Fruit fly (Drosophila melanogaster) whole organism, prepupa: ENCODE data around the gene fh.

Source experiments
- CG11902 ChIP-seq: fragments of 200-800 bp; sonication (Bioruptor generic); optimal IDR thresholded peaks from 3 replicates; lab custom pipeline; 2016; ENCODE audit warnings: missing biosample characterization, missing genetic modification characterization
- OdsH ChIP-seq: fragments of 200-800 bp; sonication (Bioruptor generic); optimal IDR thresholded peaks from 3 replicates; lab custom pipeline; 2016; ENCODE audit warnings: missing biosample characterization, missing genetic modification characterization
- svp ChIP-seq: fragments of 200-800 bp; sonication (Bioruptor generic); peaks from one replicate; lab custom pipeline; 2016; ENCODE audit warnings: missing biosample characterization, missing genetic modification characterization

- TF ChIP-seq CG11902 = no peak
- no peak for TF ChIP-seq svp (GFP tag; lab: Kevin White, UChicago)
- TF ChIP-seq OdsH (GFP tag; lab: Kevin White, UChicago) = no peak
Observed at dm6 chrX:9152127-9152598, 3.3 kb upstream of the fh start.
